Worm (Caenorhabditis elegans) whole organism, L4 larva: ENCODE data around the gene mltn-11.

Source experiments
- D1046.2 ChIP-seq: fragments of 200-800 bp; sonication (Bioruptor generic); IDR thresholded peaks from 2 replicates; pipeline ENCODE4 v1.3.6; 2022; ENCODE audit warnings: missing genetic modification characterization, missing compliant biosample characterization
- R02D3.7 ChIP-seq: fragments of 150-350 bp; sonication (generic microtip); optimal IDR thresholded peaks from 3 replicates; lab custom pipeline; 2014; ENCODE audit warnings: missing biosample characterization, missing genetic modification characterization
- T20F7.1 ChIP-seq: fragments of 200-800 bp; sonication (Bioruptor generic); optimal IDR thresholded peaks from 2 replicates; lab custom pipeline; 2018; ENCODE audit warnings: mild to moderate bottlenecking, missing genetic modification characterization, missing compliant biosample characterization
- aly-2 ChIP-seq: sonication (generic microtip); optimal IDR thresholded peaks from 2 replicates; lab custom pipeline; 2018; ENCODE audit warnings: missing biosample characterization, missing genetic modification characterization
- arid-1 ChIP-seq: fragments of 200-800 bp; sonication (Bioruptor generic); conservative IDR thresholded peaks from 2 replicates; pipeline ENCODE4 v1.3.6; 2022; ENCODE audit warnings: missing genetic modification reagents, missing genetic modification characterization, missing compliant biosample characterization
- ceh-28 ChIP-seq: fragments of 150-350 bp; optimal IDR thresholded peaks from 2 replicates; lab custom pipeline; 2014; ENCODE audit warnings: missing biosample characterization, missing genetic modification reagents, missing genetic modification characterization
- ceh-44 ChIP-seq: fragments of 200-800 bp; sonication (Bioruptor generic); IDR thresholded peaks from 2 replicates; pipeline ENCODE4 v1.3.6; 2022; ENCODE audit warnings: missing genetic modification reagents, missing genetic modification characterization, missing compliant biosample characterization
- dmd-6 ChIP-seq: fragments of 200-800 bp; sonication (Bioruptor generic); IDR thresholded peaks from 2 replicates; pipeline ENCODE4 v1.3.6; 2022; ENCODE audit warnings: missing genetic modification reagents, missing genetic modification characterization, missing compliant biosample characterization
- hif-1 ChIP-seq, 2 experiments: sonication (generic microtip); optimal IDR thresholded peaks; 2 replicates each; lab custom pipeline; 2016 to 2017; ENCODE audit warnings: missing compliant biosample characterization in 2 of 2, missing genetic modification characterization in 2 of 2, missing genetic modification reagents in 2 of 2, missing genotype in 2 of 2, mild to moderate bottlenecking in 1 of 2
- madf-5 ChIP-seq, 2 experiments: fragments of 200-800 bp; sonication (Bioruptor generic); IDR thresholded peaks; 2 replicates each; pipeline ENCODE4 v1.3.6; 2022; ENCODE audit warnings: missing compliant biosample characterization in 2 of 2, missing genetic modification characterization in 2 of 2
- mxl-3 ChIP-seq: fragments of 200-800 bp; sonication (Bioruptor generic); optimal IDR thresholded peaks from 2 replicates; lab custom pipeline; 2018; ENCODE audit warnings: mild to moderate bottlenecking, missing genetic modification characterization, missing compliant biosample characterization
- nhr-77 ChIP-seq: fragments of 150-350 bp; optimal IDR thresholded peaks from 2 replicates; lab custom pipeline; 2014; ENCODE audit warnings: missing biosample characterization, missing genetic modification characterization
- pha-4 ChIP-seq, 2 experiments: fragments of 150-350 bp in 1 of 2; fragments of 200-800 bp in 1 of 2; sonication (Bioruptor generic) in 1 of 2; IDR thresholded peaks in 1 of 2; optimal IDR thresholded peaks in 1 of 2; 2 replicates each; pipeline versions ENCODE4 v1.3.6 to Lab custom; 2014 to 2022; ENCODE audit warnings: missing genetic modification characterization in 2 of 2, missing genetic modification reagents in 2 of 2, missing biosample characterization in 1 of 2, missing compliant biosample characterization in 1 of 2
- pqm-1 ChIP-seq: sonication (generic microtip); optimal IDR thresholded peaks from 2 replicates; lab custom pipeline; 2017; ENCODE audit warnings: missing biosample characterization, missing genetic modification characterization
- saeg-2 ChIP-seq: fragments of 200-800 bp; sonication (Bioruptor generic); IDR thresholded peaks from 2 replicates; pipeline ENCODE4 v1.3.6; 2022; ENCODE audit warnings: missing genetic modification reagents, missing genetic modification characterization, missing compliant biosample characterization
- tag-97 ChIP-seq: fragments of 200-800 bp; sonication (Bioruptor generic); IDR thresholded peaks from 2 replicates; pipeline ENCODE4 v1.3.6; 2022; ENCODE audit warnings: missing genetic modification characterization, missing compliant biosample characterization
- vab-7 ChIP-seq: fragments of 200-800 bp; sonication (Bioruptor generic); IDR thresholded peaks from 2 replicates; pipeline ENCODE4 v1.3.6; 2022; ENCODE audit warnings: missing genetic modification reagents, missing genetic modification characterization, missing compliant biosample characterization

mltn-11 gene

DNA sequence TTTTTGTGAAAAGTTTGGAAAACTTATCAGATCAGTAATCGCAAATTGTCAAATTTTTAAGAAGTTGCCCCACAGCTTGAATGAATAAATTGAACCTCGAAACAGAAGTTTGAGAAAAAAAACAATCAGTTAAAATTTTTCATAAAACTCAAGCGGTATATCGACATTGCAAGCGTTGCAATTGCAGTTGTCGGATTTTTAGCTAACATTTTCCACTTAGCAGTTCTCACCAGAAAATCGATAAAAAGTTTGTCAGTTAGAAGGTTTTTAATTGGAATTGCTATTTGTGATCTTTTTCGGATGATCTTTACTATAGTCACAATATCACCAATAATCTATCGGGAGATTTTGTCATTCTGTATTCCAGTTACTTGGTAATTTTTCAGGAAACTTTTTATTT, 49.7 kb downstream of the mltn-11 start, which contains the start of gene srw-43:
Gene srw-43 (plus strand): TSS at position 301 of the 400 bp plus-strand sequence.
- TF ChIP-seq vab-7 (GFP tag; lab: Robert Waterston, UW) = no peak
- TF ChIP-seq ceh-44 (GFP tag; lab: Robert Waterston, UW) = no peak
- no peak for TF ChIP-seq D1046.2 (GFP tag; lab: Robert Waterston, UW)
- no peak for TF ChIP-seq R02D3.7 (tag; lab: Kevin White, UChicago)
- TF ChIP-seq tag-97 (GFP tag; lab: Robert Waterston, UW) = no peak
- TF ChIP-seq ceh-28 (tag; lab: Kevin White, UChicago) = no peak
- TF ChIP-seq aly-2 (tag; lab: Kevin White, UChicago) = no peak
- no peak for TF ChIP-seq pha-4 (GFP tag; IDR thresholded peaks at IDR 0.05; lab: Robert Waterston, UW)
- TF ChIP-seq pha-4 (tag; optimal IDR thresholded peaks at IDR 0.05; lab: Kevin White, UChicago) = no peak
- no peak for TF ChIP-seq nhr-77
- no peak for TF ChIP-seq madf-5 (GFP tag; IDR thresholded peaks at IDR 0.05; lab: Robert Waterston, UW)
- TF ChIP-seq mxl-3 (GFP tag; lab: Kevin White, UChicago) = no peak
- no peak for TF ChIP-seq hif-1 (tag; optimal IDR thresholded peaks at IDR 0.05; lab: Kevin White, UChicago)

DNA sequence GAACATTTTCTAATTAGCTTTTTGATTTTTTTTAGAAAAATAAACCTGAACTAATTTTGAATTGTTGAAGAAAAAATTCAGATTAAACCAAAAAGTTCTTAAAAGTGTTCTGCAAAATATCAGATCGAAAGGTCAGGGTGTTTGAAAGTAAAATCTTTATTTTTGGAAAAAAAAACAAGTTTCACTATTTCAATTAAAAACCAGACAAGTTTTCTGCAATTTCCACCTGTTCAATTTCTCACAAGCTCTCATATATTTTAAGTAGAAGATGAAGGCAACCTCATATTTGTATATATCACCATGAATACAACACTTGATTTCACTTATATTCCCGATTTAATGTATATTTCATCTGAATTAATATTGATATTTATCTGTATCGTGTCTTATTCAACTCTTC, 51.2 kb downstream of the mltn-11 start, which contains the start of gene srz-102:
Gene srz-102 (plus strand): TSS at position 301 of the 400 bp plus-strand sequence.
- no peak for TF ChIP-seq ceh-44 (GFP tag; lab: Robert Waterston, UW)
- TF ChIP-seq arid-1 (GFP tag; lab: Robert Waterston, UW) = no peak
- no peak for TF ChIP-seq pqm-1 (tag; lab: Kevin White, UChicago)
- no peak for TF ChIP-seq aly-2 (tag; lab: Kevin White, UChicago)
- TF ChIP-seq D1046.2 (GFP tag; lab: Robert Waterston, UW) = no peak
- no peak for TF ChIP-seq R02D3.7 (tag; lab: Kevin White, UChicago)
- TF ChIP-seq saeg-2 (GFP tag; lab: Robert Waterston, UW) = no peak
- no peak for TF ChIP-seq T20F7.1 (GFP tag; lab: Kevin White, UChicago)
- no peak for TF ChIP-seq dmd-6 (GFP tag; lab: Robert Waterston, UW)
